Fruit fly (Drosophila melanogaster) S2 (cell line): Measurements from ENCODE around the gene oc.
A peak's percentile ranks its signal among the peaks of the same experiment; 100 is the strongest.

Experiments
- CG8478 ChIP-seq: fragments of >200 bp; optimal IDR thresholded peaks from 2 replicates; lab custom pipeline; 2018
- CTCF ChIP-seq, 2 experiments: fragments of >200 bp; optimal IDR thresholded peaks; 2 replicates each; lab custom pipeline; 2018

oc gene

DNA sequence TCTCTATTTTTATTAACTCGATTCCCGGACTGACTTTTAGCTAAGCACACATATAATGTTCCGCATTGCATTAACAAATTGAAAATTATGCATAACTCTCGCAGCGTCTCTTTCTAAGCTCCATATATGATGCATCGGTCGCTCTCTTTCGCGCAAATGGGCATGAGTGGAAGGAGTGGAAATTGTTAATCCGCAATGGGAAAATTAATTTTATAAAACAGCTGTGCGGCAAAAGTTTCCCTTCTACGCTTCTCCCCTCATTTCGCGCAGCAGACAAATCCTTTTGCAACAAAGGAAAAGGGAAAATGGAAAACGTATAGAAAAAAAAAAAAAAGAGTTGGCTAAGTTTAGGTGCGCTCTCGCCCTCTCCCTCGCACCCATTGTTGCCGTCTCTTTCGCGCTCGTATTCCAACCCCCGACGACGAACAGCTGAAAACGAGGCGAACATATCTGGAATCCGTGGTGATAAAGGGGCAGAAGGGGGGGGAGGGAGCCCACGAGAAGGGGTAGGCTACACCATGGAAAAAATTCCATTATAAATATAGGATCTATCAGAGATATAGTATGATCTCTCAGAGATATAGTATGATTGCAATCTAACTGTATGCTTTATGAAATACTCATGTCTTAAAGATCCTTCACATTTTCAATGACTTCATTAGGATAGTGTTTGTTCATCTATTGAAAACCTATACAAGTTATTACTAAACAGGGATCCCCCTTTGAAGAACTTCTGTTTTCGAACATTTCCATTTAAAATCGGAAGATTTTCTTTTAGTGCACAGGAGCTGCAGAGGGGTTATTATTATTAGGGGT is 14.2 kb downstream of the oc start:
- TF ChIP-seq CG8478 (lab: Kevin White, UChicago) (no peak), CTCF (optimal IDR thresholded peaks at IDR 0.05; lab: Kevin White, UChicago) (no peak)

DNA sequence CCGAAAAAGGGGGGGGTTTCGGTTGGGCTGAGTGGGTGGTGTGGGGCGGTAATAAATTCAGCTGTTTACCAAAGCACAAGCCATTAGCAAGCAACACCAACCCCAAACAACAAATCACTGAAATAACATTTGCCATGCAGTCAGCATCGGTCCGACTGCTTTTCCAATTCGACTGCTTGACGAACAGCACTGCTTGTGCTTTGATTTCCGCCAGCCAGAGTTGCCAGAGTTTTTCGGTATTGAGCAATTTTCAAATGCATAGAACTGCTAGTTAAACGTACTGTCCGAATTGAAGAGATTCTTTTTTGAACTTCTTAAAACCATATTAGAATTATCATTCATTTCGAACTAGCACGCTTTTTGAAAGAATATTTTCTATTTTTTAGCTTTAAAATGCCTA is 15.7 kb downstream of the oc start:
- TF ChIP-seq CTCF (optimal IDR thresholded peaks at IDR 0.05; lab: Kevin White, UChicago) (no peak), CG8478 (lab: Kevin White, UChicago) (no peak)

DNA sequence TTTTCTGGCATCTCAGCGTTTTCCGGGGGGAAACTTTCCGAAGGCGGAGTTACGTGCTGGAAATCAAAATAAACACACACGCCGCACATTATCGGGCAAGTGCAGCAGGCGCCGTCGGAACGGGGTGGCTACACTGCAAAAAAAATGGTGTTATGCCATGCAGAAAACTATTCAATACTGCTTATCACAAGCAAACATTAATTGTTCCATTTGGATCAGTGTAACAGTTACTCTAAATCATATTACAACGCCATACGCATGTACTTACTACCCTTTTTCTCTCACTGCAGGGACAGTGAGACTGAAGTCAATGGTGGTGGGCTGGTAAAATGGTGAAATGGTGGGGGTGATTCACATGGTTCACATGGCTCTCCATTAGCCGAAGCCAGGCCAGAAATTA is 23.3 kb downstream of the oc start:
- no peak for TF ChIP-seq CG8478 (lab: Kevin White, UChicago)
- no peak for TF ChIP-seq CTCF (optimal IDR thresholded peaks at IDR 0.05; lab: Kevin White, UChicago)

DNA sequence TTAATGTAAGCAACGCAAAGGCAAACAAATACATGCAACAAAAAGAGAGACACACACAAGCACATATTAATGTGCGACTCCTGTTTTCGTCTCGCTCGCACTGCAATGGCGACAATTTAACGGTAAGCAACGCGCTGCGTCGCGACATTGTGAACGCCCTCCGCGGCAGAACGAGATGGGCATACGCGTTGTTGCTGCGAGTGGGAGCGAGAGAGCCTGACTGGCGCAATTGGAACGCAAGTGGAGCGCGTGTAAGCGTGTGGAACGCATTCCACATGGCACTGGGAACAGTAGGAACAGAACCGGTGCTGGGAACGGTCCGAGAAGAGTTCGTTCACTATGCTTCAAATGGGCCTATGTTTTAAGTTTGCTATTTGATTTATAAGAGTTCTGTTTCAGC is 25.6 kb downstream of the oc start:
- TF ChIP-seq CG8478 (lab: Kevin White, UChicago) = no peak
- TF ChIP-seq CTCF (optimal IDR thresholded peaks at IDR 0.05; lab: Kevin White, UChicago) = peak; percentile 38 to 40

DNA sequence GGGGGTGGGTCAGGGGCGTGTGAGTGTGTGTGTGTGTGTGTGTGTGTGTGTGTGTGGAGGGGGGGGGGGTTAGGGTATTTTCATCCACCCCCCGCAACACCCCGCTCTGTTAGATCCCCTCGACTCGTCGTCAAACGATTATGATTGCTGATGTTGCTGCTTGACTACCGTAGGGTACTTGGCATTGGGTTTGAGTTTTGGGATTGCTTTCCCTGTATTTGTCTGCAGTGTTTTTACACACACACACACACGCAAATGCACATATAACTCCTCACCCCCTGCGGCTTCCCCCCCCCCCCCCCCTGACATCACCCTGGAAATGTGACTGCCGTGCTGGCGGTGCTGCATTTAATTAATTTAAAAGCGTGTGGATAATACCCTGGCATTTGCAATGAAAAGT is 28.1 kb downstream of the oc start:
- TF ChIP-seq CTCF (optimal IDR thresholded peaks at IDR 0.05; lab: Kevin White, UChicago) = no peak
- TF ChIP-seq CG8478 (lab: Kevin White, UChicago) = no peak

DNA sequence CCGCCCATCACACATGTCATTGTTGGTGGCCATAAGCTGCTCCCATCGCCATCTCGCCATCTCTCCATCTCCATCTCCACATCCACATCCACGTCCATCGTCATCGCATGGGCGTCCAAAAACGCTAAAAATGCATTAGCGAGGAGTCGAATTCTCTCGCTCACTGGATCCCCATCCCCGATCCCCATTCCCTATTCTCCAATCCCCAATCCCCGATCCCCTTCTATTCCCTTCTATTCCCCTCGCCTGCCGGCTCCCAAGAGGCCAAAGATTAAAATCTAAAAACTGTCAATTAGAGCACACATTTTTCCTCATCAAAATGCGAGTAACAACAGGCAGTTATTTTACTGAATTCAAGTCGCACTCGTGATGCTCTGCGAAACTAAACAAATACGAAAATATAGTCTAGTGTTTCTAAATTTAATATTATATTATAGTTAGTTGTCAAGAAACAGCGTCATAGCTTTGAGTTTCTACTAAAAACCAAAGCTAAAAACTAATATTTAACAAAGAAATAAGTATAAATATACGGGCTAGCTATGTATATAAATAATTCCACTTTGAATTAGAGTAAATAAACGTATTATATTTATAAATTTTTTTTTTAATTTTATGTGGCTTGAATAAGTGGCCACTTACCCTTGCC is 33.6 kb downstream of the oc start:
- TF ChIP-seq CG8478 (lab: Kevin White, UChicago) (no peak), CTCF (optimal IDR thresholded peaks at IDR 0.05; lab: Kevin White, UChicago) (no peak)

DNA sequence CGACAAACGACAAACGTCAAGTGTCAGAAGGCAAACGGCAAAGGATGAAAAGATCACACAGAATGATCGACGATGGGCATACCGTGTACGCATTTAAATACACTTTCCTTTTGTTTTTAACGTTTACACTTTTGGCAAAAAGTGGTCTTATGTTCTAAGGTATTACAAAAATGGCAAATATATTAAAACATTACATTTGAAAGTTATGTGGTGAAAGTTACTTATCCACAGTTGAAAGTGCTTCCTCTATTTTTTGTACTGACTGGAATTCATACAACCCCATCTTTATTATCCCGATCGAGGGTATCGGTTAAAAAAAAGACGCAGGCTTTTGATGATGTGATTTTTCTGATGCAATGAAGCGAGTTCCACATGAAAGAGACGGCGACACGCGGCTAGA is 34.2 kb downstream of the oc start:
- TF ChIP-seq CTCF (optimal IDR thresholded peaks at IDR 0.05; lab: Kevin White, UChicago) (no peak), CG8478 (lab: Kevin White, UChicago) (no peak)

DNA sequence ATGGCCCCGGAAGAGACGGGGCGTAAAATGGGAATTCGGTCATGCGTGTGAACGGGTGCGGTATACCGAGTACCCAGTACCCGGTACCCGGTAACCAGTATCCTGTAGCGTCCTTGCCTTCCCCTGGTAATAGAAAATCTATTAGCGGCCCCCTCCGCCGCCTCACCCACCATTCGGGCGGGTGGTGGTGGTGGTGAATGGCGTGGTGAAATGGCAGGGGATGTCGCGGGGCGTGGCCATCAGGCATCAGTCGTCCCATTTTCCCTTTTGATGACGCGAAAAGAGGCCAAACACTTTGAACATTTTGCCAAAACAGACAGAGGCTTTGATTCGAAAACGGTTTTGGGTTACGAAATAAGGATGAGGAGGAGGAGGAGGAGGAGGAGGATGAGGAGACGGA is 42.6 kb downstream of the oc start:
- TF ChIP-seq CG8478 (lab: Kevin White, UChicago) (no peak), CTCF (optimal IDR thresholded peaks at IDR 0.05; lab: Kevin White, UChicago) (no peak)

DNA sequence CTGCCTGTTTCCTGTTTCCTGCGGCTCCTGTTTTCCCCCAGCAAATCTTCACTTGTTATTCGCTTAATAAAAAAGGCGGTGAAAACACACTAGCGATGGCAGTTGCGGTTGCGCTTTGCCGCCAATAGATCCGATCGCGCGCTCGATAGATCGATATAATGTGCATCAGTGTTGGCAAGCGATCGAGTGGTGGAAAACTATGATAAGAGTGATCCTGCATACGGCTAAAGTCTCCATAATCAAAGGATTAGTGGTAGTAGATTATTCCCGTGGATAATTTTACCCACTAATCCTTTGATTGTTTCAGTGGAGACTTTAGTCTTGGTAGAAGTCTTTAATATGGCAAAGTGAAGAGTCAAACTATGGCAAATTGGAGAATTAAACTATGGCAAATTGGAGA is 44.3 kb downstream of the oc start, which contains the start of gene Caf1-180:
Caf1-180 (minus strand) TSS at position 99 of the 400 bp plus-strand sequence.
- peak; percentile 50 to 61 for TF ChIP-seq CTCF (optimal IDR thresholded peaks at IDR 0.05; lab: Kevin White, UChicago)
- no peak for TF ChIP-seq CG8478 (lab: Kevin White, UChicago)

DNA sequence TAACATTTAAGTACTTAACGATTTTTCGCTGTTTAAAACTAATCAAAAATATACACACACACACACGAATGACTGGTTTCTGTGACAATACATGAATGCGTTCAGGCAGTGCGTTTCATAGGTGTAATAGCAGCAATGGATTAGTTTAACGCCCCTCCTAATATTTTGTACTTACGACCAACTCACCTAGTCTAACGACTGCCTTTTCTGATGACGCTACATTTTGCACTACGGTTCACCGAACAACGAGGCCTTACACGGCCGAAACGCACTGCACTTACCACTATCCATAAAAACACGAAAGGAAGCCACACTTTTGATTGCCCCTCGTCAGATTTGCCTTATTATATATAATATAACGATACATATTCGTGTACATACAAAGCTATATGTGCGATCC is 49.3 kb downstream of the oc start:
- TF ChIP-seq CTCF (optimal IDR thresholded peaks at IDR 0.05; lab: Kevin White, UChicago) (no peak), CG8478 (lab: Kevin White, UChicago) (no peak)

DNA sequence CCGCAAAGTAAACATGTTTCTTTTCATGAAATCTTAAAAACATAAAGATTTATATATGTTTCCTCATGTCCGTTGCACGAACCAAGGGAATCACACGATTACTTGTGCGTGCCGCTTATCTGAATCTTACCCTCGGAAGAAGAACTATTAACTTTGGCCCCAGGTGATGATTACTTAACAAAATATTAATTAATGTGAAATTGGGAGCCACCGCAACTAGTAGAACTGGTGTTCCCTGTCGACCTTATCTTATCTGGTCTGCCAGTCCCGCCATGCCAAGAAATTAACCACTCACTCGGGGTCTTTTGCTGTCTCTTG is 57.4 kb downstream of the oc start:
- TF ChIP-seq CG8478 (lab: Kevin White, UChicago) (no peak), CTCF (optimal IDR thresholded peaks at IDR 0.05; lab: Kevin White, UChicago) (no peak)

DNA sequence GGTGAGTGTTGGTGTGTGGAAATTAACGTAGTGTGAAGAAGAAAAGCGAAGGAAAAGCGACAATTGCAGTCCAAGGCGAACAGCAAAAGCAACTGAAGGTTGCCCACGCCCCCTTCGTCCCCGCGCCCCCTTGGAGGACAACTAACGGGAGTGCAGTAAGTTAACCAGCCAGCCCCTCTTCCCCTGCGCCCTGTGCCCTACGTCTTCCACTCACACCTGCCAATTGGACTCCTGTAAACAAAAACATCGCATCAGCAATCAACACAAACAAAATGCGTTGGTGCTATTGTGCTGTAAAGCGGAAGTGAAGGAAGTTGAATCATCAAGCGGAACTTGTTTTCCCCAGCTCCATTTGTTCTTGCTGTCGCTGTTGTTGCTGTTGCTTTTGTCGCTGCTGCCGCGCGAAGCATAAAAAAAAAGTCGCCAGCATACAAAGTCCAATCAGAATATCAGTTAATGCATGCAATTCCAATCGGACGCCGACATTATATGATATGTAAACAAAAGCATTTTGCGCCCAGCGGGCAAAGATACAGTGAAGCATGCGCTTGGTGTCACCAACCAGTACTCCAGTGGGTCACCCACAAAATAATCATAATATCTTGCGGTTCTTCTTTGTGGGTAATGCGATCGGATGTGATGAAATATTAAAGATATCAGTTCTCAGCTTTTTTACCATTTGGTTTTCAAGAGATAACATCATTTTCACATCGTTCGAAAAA is 57.9 kb downstream of the oc start:
- TF ChIP-seq CG8478 (lab: Kevin White, UChicago) = no peak

DNA sequence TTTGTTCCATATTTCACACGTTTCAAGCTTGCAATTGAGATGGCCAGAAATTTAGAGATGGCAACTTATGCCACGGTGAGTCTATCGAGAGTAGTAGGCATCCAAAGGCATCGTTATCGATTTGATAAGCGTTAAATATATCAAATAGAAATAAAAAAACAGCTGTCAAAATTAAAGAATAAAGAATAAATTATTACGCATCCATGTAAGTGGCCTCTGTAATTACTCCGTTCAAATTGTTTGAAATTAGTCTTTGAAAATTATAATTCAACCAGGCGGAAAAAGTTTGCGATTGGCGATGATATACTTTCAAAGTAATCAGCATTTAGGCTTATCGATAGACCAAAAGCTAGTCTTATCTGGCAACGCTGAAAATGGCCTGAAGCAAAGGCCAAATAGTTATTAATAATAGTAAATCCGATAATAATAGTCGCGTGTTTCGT is 58.8 kb downstream of the oc start, which contains the start of the genes CG12659 and Crag:
CG12659 (minus strand) TSS at position 45 of the 443 bp plus-strand sequence.
Crag (plus strand) TSS at position 347 of the 443 bp plus-strand sequence.
- no peak for TF ChIP-seq CTCF (optimal IDR thresholded peaks at IDR 0.05; lab: Kevin White, UChicago)

DNA sequence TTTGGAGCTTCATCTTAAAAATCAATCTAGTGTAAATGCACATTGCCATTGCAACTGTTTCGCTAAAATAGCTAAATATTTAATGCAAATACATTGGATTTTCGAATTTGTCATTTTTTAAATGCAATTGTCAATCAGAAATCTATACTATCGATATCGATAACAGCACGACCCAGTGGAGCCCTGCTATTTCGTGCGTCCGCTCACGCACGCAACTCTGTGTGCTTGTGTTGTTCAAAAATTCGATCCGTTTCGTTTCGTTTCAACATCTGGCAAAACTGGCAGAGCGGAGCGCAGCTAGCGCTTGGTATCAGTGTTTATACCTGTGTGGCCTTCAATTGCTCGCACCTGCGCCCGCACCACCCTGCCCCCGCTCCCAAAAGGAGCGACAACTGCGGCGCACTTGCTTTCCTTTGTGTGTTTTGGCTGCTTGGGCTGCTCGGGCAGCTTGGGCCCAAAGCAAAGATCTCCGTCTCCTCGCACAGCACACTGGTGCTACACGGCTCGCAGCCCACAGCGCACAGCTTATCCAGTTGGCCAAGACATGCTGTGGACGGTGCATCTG is 61.8 kb downstream of the oc start, which contains the start of gene CG12081:
CG12081 (plus strand) TSS at position 205 of the 565 bp plus-strand sequence.
- TF ChIP-seq CTCF (optimal IDR thresholded peaks at IDR 0.05; lab: Kevin White, UChicago) (peak; percentile 22 to 26), CG8478 (lab: Kevin White, UChicago) (no peak)

DNA sequence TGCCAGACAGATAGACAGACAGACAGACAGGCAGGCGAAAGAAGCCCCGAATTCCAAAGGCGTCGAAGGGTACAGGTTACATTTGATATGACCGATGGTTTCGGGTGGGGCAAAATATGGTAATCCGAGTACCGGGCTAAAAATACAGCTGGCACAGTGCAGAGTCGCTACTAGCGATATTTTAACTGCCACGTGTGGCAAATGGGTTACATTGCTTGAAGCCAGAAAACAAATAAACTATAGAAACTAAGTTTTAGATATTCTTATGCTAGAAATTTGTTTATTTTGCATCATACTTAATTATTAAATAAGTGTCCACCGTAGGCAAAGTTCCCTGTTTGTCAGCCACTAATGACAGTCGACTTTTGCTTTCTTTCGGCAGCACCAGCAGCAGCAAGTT is 67.3 kb downstream of the oc start:
- TF ChIP-seq CTCF (optimal IDR thresholded peaks at IDR 0.05; lab: Kevin White, UChicago) = no peak
- TF ChIP-seq CG8478 (lab: Kevin White, UChicago) = no peak
